Fruit fly (Drosophila melanogaster): Measurements from ENCODE around the gene aay.
A peak's percentile ranks its signal among the peaks of the same experiment; 100 is the strongest.

The aay gene

dm6 chr3L:9468261-9468890 is 45.3 kb downstream of the aay start (continued):
- TF ChIP-seq HLH54F (GFP tag; optimal IDR thresholded peaks at IDR 0.05) (no peak), sens-2 (GFP tag; IDR thresholded peaks at IDR 0.05) (no peak), CG31224 (GFP tag; IDR thresholded peaks at IDR 0.05) (no peak), CG9876 (GFP tag; optimal IDR thresholded peaks at IDR 0.05) (no peak), CG16863 (GFP tag; optimal IDR thresholded peaks at IDR 0.05) (no peak), amos (GFP tag; IDR thresholded peaks at IDR 0.05; ENCODE audit: partially characterized antibody) (no peak), eyg (GFP tag; optimal IDR thresholded peaks at IDR 0.05) (no peak), Ssrp (tag; optimal IDR thresholded peaks at IDR 0.05) (peak; percentile 34), ems (GFP tag; optimal IDR thresholded peaks at IDR 0.05) (no peak), CG10209 (GFP tag; optimal IDR thresholded peaks at IDR 0.05) (peak; percentile 17), Atf3 (GFP tag; optimal IDR thresholded peaks at IDR 0.05) (no peak), nom (GFP tag; optimal IDR thresholded peaks at IDR 0.05) (no peak), CG15073 (GFP tag; optimal IDR thresholded peaks at IDR 0.05) (no peak), az2 (GFP tag; optimal IDR thresholded peaks at IDR 0.05) (no peak), zen2 (GFP tag; IDR thresholded peaks at IDR 0.05; ENCODE audit: partially characterized antibody) (no peak), lab (GFP tag; optimal IDR thresholded peaks at IDR 0.05) (peak; percentile 21), Med (GFP tag) (peak; percentile 76), CG8089 (GFP tag; optimal IDR thresholded peaks at IDR 0.05) (no peak), pan (optimal IDR thresholded peaks at IDR 0.05) (no peak), pan (GFP tag; optimal IDR thresholded peaks at IDR 0.05 in 1 of 2, IDR thresholded peaks at IDR 0.05 in 1 of 2) (no peak), prd (optimal IDR thresholded peaks at IDR 0.05) (no peak), prd (GFP tag; IDR thresholded peaks at IDR 0.05) (no peak), CG12769 (tag; optimal IDR thresholded peaks at IDR 0.05) (peak; percentile 27), Dbx (GFP tag; IDR thresholded peaks at IDR 0.05) (no peak), ttk (GFP tag; IDR thresholded peaks at IDR 0.05) (no peak), bowl (GFP tag; IDR thresholded peaks at IDR 0.05) (no peak), CG11723 (GFP tag; optimal IDR thresholded peaks at IDR 0.05) (peak; percentile 31), fu2 (GFP tag; optimal IDR thresholded peaks at IDR 0.05) (no peak), CG7839 (tag; optimal IDR thresholded peaks at IDR 0.05) (peak; percentile 62), sc (optimal IDR thresholded peaks at IDR 0.05) (no peak), sc (GFP tag; optimal IDR thresholded peaks at IDR 0.05) (no peak), tin (GFP tag; optimal IDR thresholded peaks at IDR 0.05) (no peak), Max (GFP tag; optimal IDR thresholded peaks at IDR 0.05) (peak; percentile 14), CG8359 (GFP tag; optimal IDR thresholded peaks at IDR 0.05; ENCODE audit: borderline replicate concordance) (no peak), Bdp1 (GFP tag; optimal IDR thresholded peaks at IDR 0.05) (no peak), stwl (tag; optimal IDR thresholded peaks at IDR 0.05) (no peak), ap (GFP tag; IDR thresholded peaks at IDR 0.05) (no peak), slou (GFP tag; optimal IDR thresholded peaks at IDR 0.05) (no peak), BEAF-32 (GFP tag; optimal IDR thresholded peaks at IDR 0.05) (no peak), CG13424 (tag; optimal IDR thresholded peaks at IDR 0.05) (peak; percentile 4), Ets65A (GFP tag) (peak; percentile 80), Optix (GFP tag; IDR thresholded peaks at IDR 0.05) (no peak), Dad (GFP tag; optimal IDR thresholded peaks at IDR 0.05) (no peak), CG2875 (GFP tag; optimal IDR thresholded peaks at IDR 0.05) (no peak), CG1024 (GFP tag; IDR thresholded peaks at IDR 0.05) (no peak), CG8765 (GFP tag; IDR thresholded peaks at IDR 0.05) (no peak), chif (GFP tag; optimal IDR thresholded peaks at IDR 0.05) (peak in 1 of 2 experiments; percentile 9), schlank (tag; optimal IDR thresholded peaks at IDR 0.05) (no peak), so (GFP tag; IDR thresholded peaks at IDR 0.05) (no peak), ci (GFP tag; IDR thresholded peaks at IDR 0.05) (no peak), Atf6 (GFP tag; IDR thresholded peaks at IDR 0.05) (no peak), CG1832 (GFP tag; optimal IDR thresholded peaks at IDR 0.05) (no peak)

Measured in whole organism, embryonic.